Fruit fly (Drosophila melanogaster): ENCODE measurements around the gene CG10366.

Gene CG10366

DNA sequence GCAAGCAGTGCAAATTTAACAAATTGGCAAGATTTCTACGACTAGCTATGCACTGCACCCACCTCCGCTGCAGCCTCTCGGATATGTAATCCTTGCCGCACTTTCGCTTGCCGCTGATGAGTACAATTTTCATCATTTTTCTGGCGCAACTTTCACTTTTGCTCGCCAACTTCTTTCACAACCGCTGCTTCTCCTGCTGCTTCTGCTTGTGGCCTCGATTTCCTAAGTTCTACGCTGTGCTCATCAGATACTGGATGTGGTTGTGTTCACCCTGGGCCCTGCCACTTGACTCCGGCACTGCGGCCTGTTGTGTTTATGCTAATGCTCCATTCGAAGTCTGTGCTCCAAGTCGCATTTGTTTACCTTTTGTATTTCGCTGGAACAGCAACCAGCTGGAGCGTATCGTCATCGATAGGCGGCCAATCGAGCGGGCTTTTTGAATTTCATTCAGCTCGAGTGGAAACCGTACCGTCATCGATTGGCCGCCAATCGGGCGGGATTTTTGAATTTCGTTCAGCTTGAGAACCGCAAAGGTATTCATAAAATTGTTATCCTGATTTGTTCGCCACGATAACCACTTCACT lies 3.9 kb upstream of the CG10366 start, which contains the start of gene Pmvk (continued):
- TF ChIP-seq unc-4 (GFP tag; IDR thresholded peaks at IDR 0.05; ENCODE audit: partially characterized antibody), result peak; percentile 67
- peak; percentile 59 for TF ChIP-seq inv (GFP tag; IDR thresholded peaks at IDR 0.05; ENCODE audit: partially characterized antibody)
- peak; percentile 95 for TF ChIP-seq zen2 (GFP tag; IDR thresholded peaks at IDR 0.05; ENCODE audit: partially characterized antibody)
- peak; percentile 86 for TF ChIP-seq CG13287 (GFP tag; IDR thresholded peaks at IDR 0.05; ENCODE audit: partially characterized antibody)
- TF ChIP-seq CG10267 (tag; optimal IDR thresholded peaks at IDR 0.05), result peak; percentile 42
- TF ChIP-seq HmgZ (tag; optimal IDR thresholded peaks at IDR 0.05), result peak; percentile 63
- peak; percentile 46; the same call in 2 of the 3 replicates for TF ChIP-seq knrl (GFP tag; IDR thresholded peaks at IDR 0.05; ENCODE audit: partially characterized antibody)
- peak; percentile 79 for TF ChIP-seq Scr (GFP tag; IDR thresholded peaks at IDR 0.05; ENCODE audit: partially characterized antibody)
- peak; percentile 88 for TF ChIP-seq CG34224 (GFP tag; IDR thresholded peaks at IDR 0.05; ENCODE audit: partially characterized antibody)
- peak; percentile 98 for TF ChIP-seq Blimp-1 (GFP tag; optimal IDR thresholded peaks at IDR 0.05)
- TF ChIP-seq CG16813 (GFP tag; IDR thresholded peaks at IDR 0.05; ENCODE audit: partially characterized antibody), result peak; percentile 75; the same call in 2 of the 3 replicates
- no peak for TF ChIP-seq CG2889 (GFP tag; IDR thresholded peaks at IDR 0.05)
- TF ChIP-seq MESR4 (GFP tag; optimal IDR thresholded peaks at IDR 0.05), result peak; percentile 52
- TF ChIP-seq klu (GFP tag; IDR thresholded peaks at IDR 0.05), result no peak
- TF ChIP-seq sna (GFP tag; IDR thresholded peaks at IDR 0.05; ENCODE audit: partially characterized antibody), result peak; percentile 83
- peak; percentile 65 for TF ChIP-seq pzg (GFP tag; optimal IDR thresholded peaks at IDR 0.05)
- TF ChIP-seq Doc3 (GFP tag; IDR thresholded peaks at IDR 0.05; ENCODE audit: partially characterized antibody), result peak; percentile 65
- no peak for TF ChIP-seq rib (GFP tag; IDR thresholded peaks at IDR 0.05)
- TF ChIP-seq CG17186 (GFP tag; optimal IDR thresholded peaks at IDR 0.05), result peak; percentile 51
- peak; percentile 92 for TF ChIP-seq CG14860 (GFP tag; IDR thresholded peaks at IDR 0.05; ENCODE audit: partially characterized antibody)
- TF ChIP-seq bbx (GFP tag; IDR thresholded peaks at IDR 0.05; ENCODE audit: partially characterized antibody), result peak; percentile 94
- TF ChIP-seq Fer1 (GFP tag; optimal IDR thresholded peaks at IDR 0.05), result peak; percentile 43
- TF ChIP-seq CG33557 (GFP tag; optimal IDR thresholded peaks at IDR 0.05), result peak; percentile 36
- peak; percentile 42 for TF ChIP-seq CG14710 (tag; optimal IDR thresholded peaks at IDR 0.05)
- TF ChIP-seq ci (GFP tag; IDR thresholded peaks at IDR 0.05), result peak; percentile 39; the same call in 1 of the 3 replicates
- peak; percentile 90 for TF ChIP-seq Bgb (GFP tag; IDR thresholded peaks at IDR 0.05; ENCODE audit: partially characterized antibody)
- TF ChIP-seq YL-1 (GFP tag; optimal IDR thresholded peaks at IDR 0.05), result peak; percentile 26
- TF ChIP-seq mld (GFP tag; IDR thresholded peaks at IDR 0.05; ENCODE audit: partially characterized antibody), result peak; percentile 95
- peak; percentile 41 for TF ChIP-seq CG10431 (GFP tag; optimal IDR thresholded peaks at IDR 0.05)
- peak; percentile 93 for TF ChIP-seq CG2116 (GFP tag; optimal IDR thresholded peaks at IDR 0.05)
- TF ChIP-seq hbn (GFP tag; IDR thresholded peaks at IDR 0.05; ENCODE audit: partially characterized antibody), result peak; percentile 72
- TF ChIP-seq Opbp (GFP tag; IDR thresholded peaks at IDR 0.05; ENCODE audit: partially characterized antibody), result peak; percentile 89; the same call in 2 of the 3 replicates
- peak; percentile 69 for TF ChIP-seq trem (tag; optimal IDR thresholded peaks at IDR 0.05)
- no peak for TF ChIP-seq B-H1 (GFP tag; IDR thresholded peaks at IDR 0.05)
- peak; percentile 43; the same call in 1 of the 2 replicates for TF ChIP-seq CG42726 (GFP tag; IDR thresholded peaks at IDR 0.05; ENCODE audit: partially characterized antibody)
- no peak for TF ChIP-seq toy (GFP tag; IDR thresholded peaks at IDR 0.05)
- no peak for TF ChIP-seq dysf (GFP tag; IDR thresholded peaks at IDR 0.05)
- TF ChIP-seq E2f2 (GFP tag; IDR thresholded peaks at IDR 0.05), result peak; percentile 100
- peak; percentile 98 for TF ChIP-seq ato (GFP tag; IDR thresholded peaks at IDR 0.05; ENCODE audit: partially characterized antibody)
- TF ChIP-seq vvl (GFP tag; IDR thresholded peaks at IDR 0.05), result peak; percentile 52; the same call in 1 of the 2 replicates
- TF ChIP-seq Stat92E (GFP tag; optimal IDR thresholded peaks at IDR 0.05), result peak in 1 of 3 experiments; percentile 93
- no peak for TF ChIP-seq row (GFP tag; IDR thresholded peaks at IDR 0.05)
- peak; percentile 50 for TF ChIP-seq BEAF-32 (GFP tag; optimal IDR thresholded peaks at IDR 0.05)
- TF ChIP-seq Dll (GFP tag; IDR thresholded peaks at IDR 0.05; ENCODE audit: partially characterized antibody), result peak; percentile 73
- no peak for TF ChIP-seq Side (GFP tag; optimal IDR thresholded peaks at IDR 0.05)
- no peak for TF ChIP-seq NK7.1 (GFP tag; optimal IDR thresholded peaks at IDR 0.05)
- no peak for TF ChIP-seq fru (optimal IDR thresholded peaks at IDR 0.05)

Data from whole organism, embryonic.